Worm (Caenorhabditis elegans) whole organism, late embryonic: ENCODE data around the gene angl-1.

Experiments used
- ahr-1 ChIP-seq: sonication (generic microtip); optimal IDR thresholded peaks from 2 replicates; lab custom pipeline; 2016; ENCODE audit warnings: missing genetic modification characterization, missing compliant biosample characterization
- ceh-24 ChIP-seq: sonication (generic microtip); optimal IDR thresholded peaks from 2 replicates; lab custom pipeline; 2016; ENCODE audit warnings: mild to moderate bottlenecking, missing genetic modification characterization, missing compliant biosample characterization
- ceh-9 ChIP-seq: sonication (generic microtip); optimal IDR thresholded peaks from 2 replicates; lab custom pipeline; 2016; ENCODE audit warnings: mild to moderate bottlenecking, missing genetic modification characterization, inconsistent platforms, missing compliant biosample characterization
- dmd-4 ChIP-seq: sonication (generic microtip); optimal IDR thresholded peaks from 2 replicates; lab custom pipeline; 2016; ENCODE audit warnings: borderline replicate concordance, missing genetic modification characterization, missing compliant biosample characterization
- hlh-13 ChIP-seq: fragments of 200-800 bp; sonication (Bioruptor generic); optimal IDR thresholded peaks from 2 replicates; lab custom pipeline; 2018; ENCODE audit warnings: mild to moderate bottlenecking, missing genetic modification characterization, missing compliant biosample characterization
- hlh-15 ChIP-seq: sonication (generic microtip); optimal IDR thresholded peaks from 2 replicates; lab custom pipeline; 2016; ENCODE audit warnings: missing genetic modification characterization, missing compliant biosample characterization
- lin-11 ChIP-seq: fragments of 200-800 bp; sonication (Bioruptor generic); optimal IDR thresholded peaks from 2 replicates; lab custom pipeline; 2018; ENCODE audit warnings: mild to moderate bottlenecking, missing genetic modification characterization, missing compliant biosample characterization
- nhr-11 ChIP-seq: fragments of 150-350 bp; optimal IDR thresholded peaks from 2 replicates; lab custom pipeline; 2014; ENCODE audit warnings: missing biosample characterization, missing genetic modification characterization
- pha-4 ChIP-seq: fragments of 150-350 bp; optimal IDR thresholded peaks from 2 replicates; lab custom pipeline; 2018; ENCODE audit warnings: missing biosample characterization, missing genetic modification reagents, missing genetic modification characterization
- tbx-7 ChIP-seq: sonication (generic microtip); optimal IDR thresholded peaks from 2 replicates; lab custom pipeline; 2016; ENCODE audit warnings: missing genotype, missing genetic modification characterization, missing compliant biosample characterization
- unc-3 ChIP-seq, 2 experiments: fragments of 200-800 bp in 1 of 2; sonication (Bioruptor generic) in 1 of 2; sonication (generic microtip) in 1 of 2; conservative IDR thresholded peaks in 1 of 2; optimal IDR thresholded peaks in 1 of 2; 2 replicates each; pipeline versions ENCODE4 v1.3.6 to Lab custom; 2016 to 2022; ENCODE audit warnings: missing compliant biosample characterization in 2 of 2, missing genetic modification characterization in 2 of 2, missing genetic modification reagents in 1 of 2
- zip-5 ChIP-seq: sonication (generic microtip); optimal IDR thresholded peaks from 2 replicates; lab custom pipeline; 2016; ENCODE audit warnings: missing genetic modification characterization, missing compliant biosample characterization

DNA sequence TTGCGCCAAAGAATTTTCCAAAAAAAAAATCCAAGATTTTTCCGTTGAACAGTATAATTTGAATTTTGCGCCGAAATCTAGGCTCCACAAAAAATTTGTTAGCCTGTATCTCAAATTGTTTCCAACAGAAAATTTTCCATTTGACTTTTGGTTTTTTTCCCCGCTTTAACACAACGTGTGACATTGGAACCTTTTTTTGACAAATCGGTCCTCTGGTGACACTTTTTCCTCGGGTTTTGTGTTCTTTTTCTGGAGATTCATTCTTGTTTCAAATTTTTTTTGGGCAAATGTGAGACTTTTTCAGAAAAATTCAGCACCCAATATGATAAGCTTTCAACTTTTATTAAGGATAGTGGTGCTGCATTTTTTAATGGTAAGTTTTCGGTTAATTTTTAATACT lies 44.5 kb upstream of the angl-1 start, which contains the start of gene acr-17:
- no peak for TF ChIP-seq dmd-4 (tag; lab: Kevin White, UChicago)
- TF ChIP-seq tbx-7 (tag; lab: Kevin White, UChicago): no peak
- TF ChIP-seq lin-11 (tag; lab: Kevin White, UChicago): no peak
- TF ChIP-seq ceh-9 (tag; lab: Kevin White, UChicago): no peak
- TF ChIP-seq hlh-15 (tag; lab: Kevin White, UChicago): no peak
- no peak for TF ChIP-seq zip-5
- no peak for TF ChIP-seq unc-3 (GFP tag; conservative IDR thresholded peaks at IDR 0.05; lab: Robert Waterston, UW)
- no peak for TF ChIP-seq unc-3 (tag; optimal IDR thresholded peaks at IDR 0.05; lab: Kevin White, UChicago)
- TF ChIP-seq ceh-24 (tag; lab: Kevin White, UChicago): no peak
- TF ChIP-seq nhr-11: no peak
- TF ChIP-seq ahr-1 (tag; lab: Kevin White, UChicago): no peak
- no peak for TF ChIP-seq hlh-13 (GFP tag; lab: Kevin White, UChicago)
- TF ChIP-seq pha-4 (tag; lab: Kevin White, UChicago): no peak
